Worm (Caenorhabditis elegans): ENCODE data around the gene F56D2.8.

F56D2.8 gene

ce11 chrIII:5586925-5587324, 4.3 kb upstream of the F56D2.8 start, which contains the start of gene F56D2.2:
Gene F56D2.2, plus strand, starts transcription at chrIII:5587263.
- TF ChIP-seq flh-1 (GFP tag; optimal IDR thresholded peaks at IDR 0.05) (no peak), ces-1 (GFP tag; optimal IDR thresholded peaks at IDR 0.05) (no peak), mep-1 (tag; optimal IDR thresholded peaks at IDR 0.05) (peak; percentile 37), nhr-2 (tag; optimal IDR thresholded peaks at IDR 0.05) (peak; percentile 1), bed-3 (GFP tag; optimal IDR thresholded peaks at IDR 0.05) (no peak)

- TF ChIP-seq snpc-4 (tag; optimal IDR thresholded peaks at IDR 0.05) (no peak), unc-120 (tag; optimal IDR thresholded peaks at IDR 0.05; ENCODE audit: poor library complexity, severe bottlenecking) (no peak), ceh-83 (GFP tag; optimal IDR thresholded peaks at IDR 0.05) (no peak), unc-39 (tag; optimal IDR thresholded peaks at IDR 0.05) (no peak)
These were observed 3.0 kb upstream of the F56D2.8 start for ce11 chrIII:5585711-5586110.

ce11 chrIII:5584647-5585046, 2.0 kb upstream of the F56D2.8 start, which contains the start of gene F56D2.3:
Gene F56D2.3, plus strand, starts transcription at chrIII:5584947.
- no peak for TF ChIP-seq pha-4 (tag; optimal IDR thresholded peaks at IDR 0.05)
- no peak for TF ChIP-seq nhr-76 (tag; optimal IDR thresholded peaks at IDR 0.05)
- TF ChIP-seq cnd-1 (tag; optimal IDR thresholded peaks at IDR 0.05), result peak; percentile 5

ce11 chrIII:5581049-5581448, 1.6 kb downstream of the F56D2.8 start, which contains the start of gene F56D2.5:
Gene F56D2.5, minus strand, starts transcription at chrIII:5581419.
- TF ChIP-seq nhr-76 (tag; optimal IDR thresholded peaks at IDR 0.05) (no peak), pha-4 (tag; optimal IDR thresholded peaks at IDR 0.05) (no peak), M03D4.4 (tag; optimal IDR thresholded peaks at IDR 0.05) (no peak), zip-8 (tag; optimal IDR thresholded peaks at IDR 0.05) (no peak), elt-1 (tag; optimal IDR thresholded peaks at IDR 0.05; ENCODE audit: borderline replicate concordance, insufficient read depth) (no peak), nhr-28 (tag; optimal IDR thresholded peaks at IDR 0.05) (no peak), blmp-1 (tag; optimal IDR thresholded peaks at IDR 0.05) (no peak), drap-1 (GFP tag; optimal IDR thresholded peaks at IDR 0.05) (no peak), mab-5 (tag; optimal IDR thresholded peaks at IDR 0.05) (no peak), unc-62 (GFP tag; optimal IDR thresholded peaks at IDR 0.05) (no peak)

ce11 chrIII:5573694-5574093, 9.0 kb downstream of the F56D2.8 start, which contains the start of gene molo-1:
Gene molo-1, plus strand, starts transcription at chrIII:5573994.
- TF ChIP-seq nhr-237 (tag; optimal IDR thresholded peaks at IDR 0.05) (no peak), cnd-1 (tag; optimal IDR thresholded peaks at IDR 0.05) (no peak), lsy-2 (tag; optimal IDR thresholded peaks at IDR 0.05) (no peak), M03D4.4 (tag; optimal IDR thresholded peaks at IDR 0.05) (no peak), lin-32 (GFP tag; optimal IDR thresholded peaks at IDR 0.05) (no peak), ham-2 (GFP tag; optimal IDR thresholded peaks at IDR 0.05) (no peak), tbx-8 (GFP tag; optimal IDR thresholded peaks at IDR 0.05) (no peak), elt-3 (tag; optimal IDR thresholded peaks at IDR 0.05) (no peak), bed-3 (GFP tag; optimal IDR thresholded peaks at IDR 0.05) (no peak), ces-1 (GFP tag; optimal IDR thresholded peaks at IDR 0.05) (no peak), snpc-4 (tag; optimal IDR thresholded peaks at IDR 0.05) (no peak), nhr-2 (tag; optimal IDR thresholded peaks at IDR 0.05) (no peak), nhr-76 (tag; optimal IDR thresholded peaks at IDR 0.05) (no peak), ztf-11 (tag; optimal IDR thresholded peaks at IDR 0.05) (no peak), ceh-83 (GFP tag; optimal IDR thresholded peaks at IDR 0.05) (no peak), mls-2 (tag; optimal IDR thresholded peaks at IDR 0.05) (no peak), sem-2 (GFP tag; optimal IDR thresholded peaks at IDR 0.05) (no peak)

ce11 chrIII:5572806-5573205, 9.9 kb downstream of the F56D2.8 start:
- no peak for TF ChIP-seq nhr-12 (tag; optimal IDR thresholded peaks at IDR 0.05)
- TF ChIP-seq mep-1 (tag; optimal IDR thresholded peaks at IDR 0.05), result no peak
- TF ChIP-seq tbx-8 (GFP tag; optimal IDR thresholded peaks at IDR 0.05), result no peak
- TF ChIP-seq unc-120 (tag; optimal IDR thresholded peaks at IDR 0.05; ENCODE audit: poor library complexity, severe bottlenecking), result peak; percentile 30
